Worm (Caenorhabditis elegans): Measurements from ENCODE around the gene egli-1.

The egli-1 gene

ce11 chrII:9356723-9357122 lies 33.0 kb downstream of the egli-1 start (continued):
- TF ChIP-seq blmp-1 (tag; optimal IDR thresholded peaks at IDR 0.05) (peak; percentile 59), sup-37 (GFP tag; optimal IDR thresholded peaks at IDR 0.05) (no peak), Y116A8C.19 (tag; optimal IDR thresholded peaks at IDR 0.05; ENCODE audit: borderline replicate concordance) (no peak), skn-1 (tag; optimal IDR thresholded peaks at IDR 0.05) (peak; percentile 34), nhr-28 (tag; optimal IDR thresholded peaks at IDR 0.05) (no peak), ets-5 (GFP tag; IDR thresholded peaks at IDR 0.05) (no peak), nhr-20 (tag; optimal IDR thresholded peaks at IDR 0.05) (peak; percentile 58), alr-1 (tag; optimal IDR thresholded peaks at IDR 0.05; ENCODE audit: borderline replicate concordance) (no peak), vab-15 (tag; optimal IDR thresholded peaks at IDR 0.05) (no peak), lin-39 (tag; optimal IDR thresholded peaks at IDR 0.05) (no peak), dsc-1 (tag; optimal IDR thresholded peaks at IDR 0.05) (no peak), sptf-1 (tag; optimal IDR thresholded peaks at IDR 0.05) (no peak), aly-2 (tag; optimal IDR thresholded peaks at IDR 0.05) (no peak), pax-3 (tag; optimal IDR thresholded peaks at IDR 0.05) (no peak), aha-1 (tag; optimal IDR thresholded peaks at IDR 0.05) (no peak), grh-1 (GFP tag; IDR thresholded peaks at IDR 0.05) (no peak), elt-2 (tag; optimal IDR thresholded peaks at IDR 0.05) (no peak), unc-130 (tag; optimal IDR thresholded peaks at IDR 0.05) (peak; percentile 63), nhr-90 (tag; optimal IDR thresholded peaks at IDR 0.05; ENCODE audit: poor library complexity) (peak; percentile 3), ces-1 (GFP tag; optimal IDR thresholded peaks at IDR 0.05) (no peak), ceh-88 (GFP tag; IDR thresholded peaks at IDR 0.05) (no peak), pqm-1 (tag; optimal IDR thresholded peaks at IDR 0.05) (no peak), pag-3 (tag; optimal IDR thresholded peaks at IDR 0.05; ENCODE audit: borderline replicate concordance, insufficient read depth) (no peak), swsn-7 (tag; optimal IDR thresholded peaks at IDR 0.05) (peak; percentile 35), nhr-76 (tag; optimal IDR thresholded peaks at IDR 0.05) (no peak), ceh-90 (tag; optimal IDR thresholded peaks at IDR 0.05) (no peak), lin-15B (tag; optimal IDR thresholded peaks at IDR 0.05) (no peak), nhr-85 (tag) (peak; percentile 79), egl-27 (tag; optimal IDR thresholded peaks at IDR 0.05) (peak in 1 of 2 experiments; percentile 51), unc-30 (tag; optimal IDR thresholded peaks at IDR 0.05) (no peak), nhr-19 (GFP tag; conservative IDR thresholded peaks at IDR 0.05) (peak; percentile 50), lin-14 (GFP tag; optimal IDR thresholded peaks at IDR 0.05) (peak; percentile 91), mab-9 (GFP tag; IDR thresholded peaks at IDR 0.05) (no peak), tlp-1 (tag; optimal IDR thresholded peaks at IDR 0.05) (no peak), egl-13 (tag; optimal IDR thresholded peaks at IDR 0.05) (no peak), jun-1 (tag; optimal IDR thresholded peaks at IDR 0.05) (no peak), nhr-47 (tag; optimal IDR thresholded peaks at IDR 0.05) (peak; percentile 40), isw-1 (GFP tag; IDR thresholded peaks at IDR 0.05) (no peak), hpl-2 (GFP tag; optimal IDR thresholded peaks at IDR 0.05) (no peak), ztf-4 (tag; optimal IDR thresholded peaks at IDR 0.05) (no peak), lin-13 (GFP tag; optimal IDR thresholded peaks at IDR 0.05) (no peak), C34B4.2 (tag; optimal IDR thresholded peaks at IDR 0.05) (no peak), F16B12.6 (tag; optimal IDR thresholded peaks at IDR 0.05) (no peak), nhr-71 (tag; optimal IDR thresholded peaks at IDR 0.05) (peak; percentile 65), dpl-1 (GFP tag; optimal IDR thresholded peaks at IDR 0.05) (peak in 2 of 3 experiments; percentile 17 to 35), ceh-63 (GFP tag; optimal IDR thresholded peaks at IDR 0.05) (no peak)

Data from whole organism, L1 larva.